Fruit fly (Drosophila melanogaster) whole organism, embryonic: ENCODE measurements around the gene tup.

ENCODE experiments used
- Bgb ChIP-seq: fragments of 200-800 bp; sonication (Bioruptor generic); IDR thresholded peaks from 2 replicates; pipeline ENCODE4 v1.3.6; 2022; ENCODE audit warnings: missing biosample characterization, missing genetic modification characterization; ENCODE audit not compliant: partially characterized antibody
- CG11247 ChIP-seq: fragments of 200-800 bp; sonication (Bioruptor generic); IDR thresholded peaks from 2 replicates; pipeline ENCODE4 v1.3.6; 2022; ENCODE audit warnings: missing biosample characterization, missing genetic modification characterization
- CG13123 ChIP-seq: fragments of 200-800 bp; sonication (Bioruptor generic); optimal IDR thresholded peaks from 2 replicates; lab custom pipeline; 2016; ENCODE audit warnings: missing biosample characterization, missing genetic modification characterization
- CG13296 ChIP-seq: fragments of 200-800 bp; sonication (Bioruptor generic); optimal IDR thresholded peaks from 3 replicates; lab custom pipeline; 2018; ENCODE audit warnings: missing biosample characterization, mild to moderate bottlenecking, missing genetic modification characterization
- CG14710 ChIP-seq: fragments of 200-800 bp; sonication (Bioruptor generic); optimal IDR thresholded peaks from 3 replicates; lab custom pipeline; 2019; ENCODE audit warnings: missing biosample characterization, mild to moderate bottlenecking, missing genetic modification characterization, moderate library complexity
- CG15269 ChIP-seq: fragments of 200-800 bp; sonication (Bioruptor generic); optimal IDR thresholded peaks from 2 replicates; lab custom pipeline; 2018; ENCODE audit warnings: missing biosample characterization, mild to moderate bottlenecking, missing genetic modification characterization, moderate library complexity
- CG17328 ChIP-seq: fragments of 200-800 bp; sonication (Bioruptor generic); IDR thresholded peaks from 2 replicates; pipeline ENCODE4 v1.3.6; 2022; ENCODE audit warnings: missing biosample characterization, missing genetic modification characterization
- CG4730 ChIP-seq: fragments of 200-800 bp; sonication (Bioruptor generic); IDR thresholded peaks from 2 replicates; pipeline ENCODE4 v1.3.6; 2022; ENCODE audit warnings: missing biosample characterization, missing genetic modification characterization
- CG5180 ChIP-seq: fragments of 200-800 bp; sonication (Bioruptor generic); optimal IDR thresholded peaks from 3 replicates; lab custom pipeline; 2017; ENCODE audit warnings: missing biosample characterization, missing genetic modification characterization, mild to moderate bottlenecking, moderate library complexity, missing genetic modification reagents
- CG6254 ChIP-seq: fragments of 200-800 bp; sonication (Bioruptor generic); optimal IDR thresholded peaks from 3 replicates; lab custom pipeline; 2017; ENCODE audit warnings: mild to moderate bottlenecking, missing biosample characterization, missing genetic modification reagents, missing genetic modification characterization
- CG7963 ChIP-seq: fragments of 200-800 bp; sonication (Bioruptor generic); IDR thresholded peaks from 3 replicates; pipeline ENCODE4 v1.3.6; 2022; ENCODE audit warnings: missing biosample characterization, missing genetic modification characterization; ENCODE audit not compliant: partially characterized antibody
- CG9437 ChIP-seq: fragments of 200-800 bp; sonication (Bioruptor generic); optimal IDR thresholded peaks from 2 replicates; lab custom pipeline; 2018; ENCODE audit warnings: missing biosample characterization, mild to moderate bottlenecking, missing genetic modification characterization
- Dbx ChIP-seq: fragments of 200-800 bp; sonication (Bioruptor generic); IDR thresholded peaks from 3 replicates; pipeline ENCODE4 v1.3.6; 2022; ENCODE audit warnings: missing biosample characterization, missing genetic modification characterization
- Dfd ChIP-seq, 2 experiments: fragments of >200 bp; optimal IDR thresholded peaks; 2 replicates each; lab custom pipeline; 2017; ENCODE audit warnings: missing biosample characterization in 2 of 2, missing genetic modification characterization in 2 of 2
- Doc3 ChIP-seq: fragments of 200-800 bp; sonication (Bioruptor generic); IDR thresholded peaks from 3 replicates; pipeline ENCODE4 v1.3.6; 2022; ENCODE audit warnings: missing biosample characterization, missing genetic modification characterization; ENCODE audit not compliant: partially characterized antibody
- Fer3 ChIP-seq: fragments of 200-800 bp; sonication (Bioruptor generic); optimal IDR thresholded peaks from 2 replicates; lab custom pipeline; 2018; ENCODE audit warnings: missing biosample characterization, mild to moderate bottlenecking, missing genetic modification characterization, moderate library complexity
- Gug ChIP-seq: fragments of 200-800 bp; sonication (Bioruptor generic); IDR thresholded peaks from 4 replicates; pipeline ENCODE4 v1.3.6; 2022; ENCODE audit warnings: missing biosample characterization, missing genetic modification characterization
- MBD-R2 ChIP-seq: fragments of 200-800 bp; sonication (Bioruptor generic); IDR thresholded peaks from 2 replicates; pipeline ENCODE4 v1.3.6; 2022; ENCODE audit warnings: missing biosample characterization, missing genetic modification characterization
- MESR4 ChIP-seq: fragments of 200-800 bp; sonication (Bioruptor generic); optimal IDR thresholded peaks from 2 replicates; lab custom pipeline; 2018; ENCODE audit warnings: missing biosample characterization, mild to moderate bottlenecking, missing genetic modification characterization, moderate library complexity
- Oli ChIP-seq: fragments of 200-800 bp; sonication (Bioruptor generic); optimal IDR thresholded peaks from 2 replicates; lab custom pipeline; 2018; ENCODE audit warnings: missing biosample characterization, mild to moderate bottlenecking, missing genetic modification characterization, moderate library complexity
- Opbp ChIP-seq: fragments of 200-800 bp; sonication (Bioruptor generic); IDR thresholded peaks from 3 replicates; pipeline ENCODE4 v1.3.6; 2022; ENCODE audit warnings: missing biosample characterization, missing genetic modification characterization; ENCODE audit not compliant: partially characterized antibody
- Rfx ChIP-seq: fragments of 200-800 bp; sonication (Bioruptor generic); IDR thresholded peaks from 2 replicates; pipeline ENCODE4 v1.3.6; 2022; ENCODE audit warnings: missing biosample characterization, missing genetic modification characterization
- Ssrp ChIP-seq: fragments of 200-800 bp; sonication (Bioruptor generic); optimal IDR thresholded peaks from 2 replicates; lab custom pipeline; 2018; ENCODE audit warnings: missing biosample characterization, mild to moderate bottlenecking, missing genetic modification characterization, moderate library complexity
- Tbp ChIP-seq: fragments of >200 bp; optimal IDR thresholded peaks from 2 replicates; lab custom pipeline; 2018; ENCODE audit warnings: missing biosample characterization, missing genetic modification characterization
- Xbp1 ChIP-seq: fragments of 200-800 bp; sonication (Bioruptor generic); optimal IDR thresholded peaks from 3 replicates; lab custom pipeline; 2016; ENCODE audit warnings: missing biosample characterization, mild to moderate bottlenecking, missing genetic modification characterization
- ara ChIP-seq: fragments of 200-800 bp; sonication (Bioruptor generic); IDR thresholded peaks from 2 replicates; pipeline ENCODE4 v1.3.6; 2022; ENCODE audit warnings: missing biosample characterization, missing genetic modification characterization
- ash1 ChIP-seq: fragments of 200-800 bp; sonication (Bioruptor generic); optimal IDR thresholded peaks from 2 replicates; lab custom pipeline; 2018; ENCODE audit warnings: missing biosample characterization, mild to moderate bottlenecking, missing genetic modification characterization
- cad ChIP-seq: fragments of >200 bp; optimal IDR thresholded peaks from 2 replicates; lab custom pipeline; 2017; ENCODE audit warnings: missing biosample characterization, missing genetic modification characterization
- cas ChIP-seq: fragments of 200-800 bp; sonication (Bioruptor generic); IDR thresholded peaks from 2 replicates; pipeline ENCODE4 v1.3.6; 2022; ENCODE audit warnings: missing biosample characterization, missing genetic modification characterization
- danr ChIP-seq: fragments of 200-800 bp; sonication (Bioruptor generic); IDR thresholded peaks from 2 replicates; pipeline ENCODE4 v1.3.6; 2022; ENCODE audit warnings: missing biosample characterization, missing genetic modification characterization
- dm ChIP-seq: fragments of 200-800 bp; sonication (Bioruptor generic); optimal IDR thresholded peaks from 3 replicates; lab custom pipeline; 2016; ENCODE audit warnings: missing biosample characterization, missing genetic modification characterization
- dysf ChIP-seq: fragments of 200-800 bp; sonication (Bioruptor generic); IDR thresholded peaks from 3 replicates; pipeline ENCODE4 v1.3.6; 2022; ENCODE audit warnings: missing biosample characterization, missing genetic modification characterization
- en ChIP-seq: fragments of 200-800 bp; sonication (Bioruptor generic); optimal IDR thresholded peaks from 2 replicates; lab custom pipeline; 2016; ENCODE audit warnings: missing biosample characterization, missing genetic modification characterization
- esg ChIP-seq: fragments of 200-800 bp; sonication (Bioruptor generic); conservative IDR thresholded peaks from 2 replicates; pipeline ENCODE4 v1.3.6; 2022; ENCODE audit warnings: missing biosample characterization, missing genetic modification characterization
- eyg ChIP-seq: fragments of 200-800 bp; sonication (Bioruptor generic); optimal IDR thresholded peaks from 3 replicates; lab custom pipeline; 2016; ENCODE audit warnings: missing biosample characterization, missing genetic modification characterization
- hbn ChIP-seq: fragments of 200-800 bp; sonication (Bioruptor generic); IDR thresholded peaks from 2 replicates; pipeline ENCODE4 v1.3.6; 2022; ENCODE audit warnings: missing biosample characterization, missing genetic modification characterization; ENCODE audit not compliant: partially characterized antibody
- hth ChIP-seq: fragments of >200 bp; optimal IDR thresholded peaks from 2 replicates; lab custom pipeline; 2017; ENCODE audit warnings: inconsistent platforms
- ind ChIP-seq: fragments of 200-800 bp; sonication (Bioruptor generic); optimal IDR thresholded peaks from 3 replicates; lab custom pipeline; 2016; ENCODE audit warnings: missing biosample characterization, missing genetic modification characterization
- inv ChIP-seq: fragments of 200-800 bp; sonication (Bioruptor generic); IDR thresholded peaks from 2 replicates; pipeline ENCODE4 v1.3.6; 2022; ENCODE audit warnings: missing biosample characterization, missing genetic modification characterization; ENCODE audit not compliant: partially characterized antibody
- klu ChIP-seq: fragments of 200-800 bp; sonication (Bioruptor generic); IDR thresholded peaks from 2 replicates; pipeline ENCODE4 v1.3.6; 2022; ENCODE audit warnings: missing biosample characterization, missing genetic modification characterization
- knrl ChIP-seq: fragments of 200-800 bp; sonication (Bioruptor generic); IDR thresholded peaks from 3 replicates; pipeline ENCODE4 v1.3.6; 2022; ENCODE audit warnings: missing biosample characterization, missing genetic modification characterization; ENCODE audit not compliant: partially characterized antibody
- luna ChIP-seq: fragments of 200-800 bp; sonication (Bioruptor generic); optimal IDR thresholded peaks from 2 replicates; lab custom pipeline; 2016; ENCODE audit warnings: missing biosample characterization, missing genetic modification characterization
- nau ChIP-seq: fragments of 200-800 bp; sonication (Bioruptor generic); optimal IDR thresholded peaks from 3 replicates; lab custom pipeline; 2017; ENCODE audit warnings: missing biosample characterization, mild to moderate bottlenecking, missing genetic modification characterization, missing genetic modification reagents
- pzg ChIP-seq: fragments of 200-800 bp; sonication (Bioruptor generic); optimal IDR thresholded peaks from 3 replicates; lab custom pipeline; 2018; ENCODE audit warnings: missing biosample characterization, mild to moderate bottlenecking, missing genetic modification characterization, moderate library complexity
- scrt ChIP-seq: fragments of 200-800 bp; sonication (Bioruptor generic); optimal IDR thresholded peaks from 2 replicates; lab custom pipeline; 2018; ENCODE audit warnings: missing biosample characterization, mild to moderate bottlenecking, missing genetic modification characterization, moderate library complexity
- sd ChIP-seq: fragments of 200-800 bp; sonication (Bioruptor generic); optimal IDR thresholded peaks from 3 replicates; lab custom pipeline; 2018; ENCODE audit warnings: missing biosample characterization, mild to moderate bottlenecking, missing genetic modification characterization, moderate library complexity
- seq ChIP-seq: fragments of 200-800 bp; sonication (Bioruptor generic); IDR thresholded peaks from 2 replicates; pipeline ENCODE4 v1.3.6; 2022; ENCODE audit warnings: missing biosample characterization, missing genetic modification characterization
- sim ChIP-seq: fragments of 200-800 bp; sonication (Bioruptor generic); IDR thresholded peaks from 2 replicates; pipeline ENCODE4 v1.3.6; 2022; ENCODE audit warnings: missing biosample characterization, missing genetic modification characterization
- tgo ChIP-seq: fragments of 200-800 bp; sonication (Bioruptor generic); IDR thresholded peaks from 3 replicates; pipeline ENCODE4 v1.3.6; 2022; ENCODE audit warnings: missing biosample characterization, missing genetic modification characterization
- toy ChIP-seq: fragments of 200-800 bp; sonication (Bioruptor generic); IDR thresholded peaks from 2 replicates; pipeline ENCODE4 v1.3.6; 2022; ENCODE audit warnings: missing biosample characterization, missing genetic modification characterization
- ttk ChIP-seq: fragments of 200-800 bp; sonication (Bioruptor generic); IDR thresholded peaks from 2 replicates; pipeline ENCODE4 v2.1.2; 2022; ENCODE audit warnings: missing biosample characterization, missing genetic modification characterization

The tup gene

DNA sequence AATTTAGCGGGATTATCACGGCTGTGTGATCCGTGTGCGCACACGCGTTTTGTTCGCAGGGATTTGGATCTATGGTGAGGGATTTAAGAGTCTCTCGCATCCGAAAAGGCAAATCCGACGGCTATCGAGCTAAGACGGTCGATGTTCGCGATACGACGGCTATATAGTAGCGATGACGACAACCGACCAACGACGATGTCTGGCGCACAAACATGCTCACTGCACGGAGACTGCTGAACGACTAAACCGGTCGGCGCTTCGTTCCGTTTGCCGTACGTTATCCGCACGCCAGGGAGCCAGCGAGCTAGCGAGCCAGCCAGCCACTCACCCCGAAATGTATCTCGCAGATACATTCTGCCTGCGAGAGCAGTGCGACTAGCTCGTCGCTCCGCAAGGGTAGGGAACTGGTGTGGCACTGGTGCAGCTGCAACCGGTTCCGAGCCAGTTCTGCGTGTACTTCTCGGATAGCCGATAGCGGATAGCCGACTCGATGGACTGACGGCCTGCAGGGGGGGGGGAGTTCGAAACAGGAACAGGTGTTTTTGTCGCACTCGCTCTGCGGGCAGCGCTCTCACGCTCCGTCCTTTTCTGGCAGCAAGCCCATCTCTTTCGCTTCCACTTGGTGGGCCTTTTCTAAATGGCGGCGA is at the start of gene tup (continued):
- TF ChIP-seq Tbp (GFP tag; lab: Kevin White, UChicago) (peak; percentile 8), Dfd (GFP tag; optimal IDR thresholded peaks at IDR 0.05; lab: Kevin White, UChicago) (no peak), cas (GFP tag; lab: Robert Waterston, UW) (no peak), ttk (GFP tag; lab: Robert Waterston, UW) (peak; percentile 85), pzg (GFP tag; lab: Kevin White, UChicago) (no peak), Xbp1 (GFP tag; lab: Kevin White, UChicago) (no peak), scrt (GFP tag; lab: Kevin White, UChicago) (peak; percentile 51), esg (GFP tag; lab: Robert Waterston, UW) (peak; percentile 29), seq (GFP tag; lab: Robert Waterston, UW) (peak; percentile 88), klu (GFP tag; lab: Robert Waterston, UW) (no peak), hbn (GFP tag; lab: Robert Waterston, UW) (no peak), cad (no peak), dm (GFP tag; lab: Kevin White, UChicago) (no peak), luna (GFP tag; lab: Kevin White, UChicago) (no peak), CG13123 (GFP tag; lab: Kevin White, UChicago) (no peak), sim (GFP tag; lab: Robert Waterston, UW) (no peak), Rfx (GFP tag; lab: Robert Waterston, UW) (0 out of 2 replicates have a peak, but pooled peaks have one; percentile 22), CG4730 (GFP tag; lab: Robert Waterston, UW) (no peak), CG9437 (GFP tag; lab: Kevin White, UChicago) (no peak), CG11247 (no peak), danr (GFP tag; lab: Robert Waterston, UW) (no peak), hth (lab: Kevin White, UChicago) (no peak), ind (GFP tag; lab: Kevin White, UChicago) (no peak), CG15269 (tag; lab: Kevin White, UChicago) (no peak), ash1 (peak; percentile 51), CG14710 (tag; lab: Kevin White, UChicago) (no peak), eyg (GFP tag; lab: Kevin White, UChicago) (no peak), Fer3 (tag; lab: Kevin White, UChicago) (no peak), knrl (peak; percentile 39; the same call in 2 of the 3 replicates), nau (GFP tag; lab: Kevin White, UChicago) (peak; percentile 42), Oli (tag; lab: Kevin White, UChicago) (no peak), Bgb (GFP tag; lab: Robert Waterston, UW) (peak; percentile 24; the same call in 1 of the 2 replicates), sd (tag; lab: Kevin White, UChicago) (peak; percentile 27), Doc3 (no peak), ara (GFP tag; lab: Robert Waterston, UW) (no peak), CG7963 (GFP tag; lab: Robert Waterston, UW) (no peak), CG13296 (GFP tag; lab: Kevin White, UChicago) (no peak), MBD-R2 (GFP tag; lab: Robert Waterston, UW) (no peak), en (no peak), Gug (GFP tag; lab: Robert Waterston, UW) (no peak), CG5180 (peak; percentile 40), Opbp (peak; percentile 31; the same call in 2 of the 3 replicates), toy (GFP tag; lab: Robert Waterston, UW) (no peak), Dbx (GFP tag; lab: Robert Waterston, UW) (no peak), tgo (GFP tag; lab: Robert Waterston, UW) (no peak; the same call in 2 of the 3 replicates), CG6254 (peak; percentile 12), dysf (no peak), inv (GFP tag; lab: Robert Waterston, UW) (no peak), MESR4 (GFP tag; lab: Kevin White, UChicago) (no peak), CG17328 (GFP tag; lab: Robert Waterston, UW) (peak; percentile 46), Ssrp (no peak)
